Worm (Caenorhabditis elegans) whole organism, L2 larva: Measurements from ENCODE around the gene F13D12.5.
"Not testable (repeated sequence)": the region's sequence is repeated elsewhere in the genome, so short reads cannot be mapped to it uniquely, and the experiment has no call there.

Source experiments
- F13H6.1 ChIP-seq: sonication (generic microtip); optimal IDR thresholded peaks from 2 replicates; lab custom pipeline; 2016; ENCODE audit warnings: missing genetic modification characterization, missing compliant biosample characterization
- R02D3.7 ChIP-seq: fragments of 150-350 bp; optimal IDR thresholded peaks from 2 replicates; lab custom pipeline; 2014; ENCODE audit warnings: missing biosample characterization, missing genetic modification characterization
- elt-1 ChIP-seq: fragments of 150-350 bp; optimal IDR thresholded peaks from 2 replicates; lab custom pipeline; 2014; ENCODE audit warnings: missing biosample characterization, missing genetic modification characterization
- elt-3 ChIP-seq: sonication (generic microtip); optimal IDR thresholded peaks from 2 replicates; lab custom pipeline; 2017; ENCODE audit warnings: missing biosample characterization, missing genetic modification characterization
- fos-1 ChIP-seq: fragments of 150-350 bp; optimal IDR thresholded peaks from 2 replicates; lab custom pipeline; 2014; ENCODE audit warnings: missing biosample characterization, missing genetic modification characterization
- lin-39 ChIP-seq: fragments of 150-350 bp; optimal IDR thresholded peaks from 2 replicates; lab custom pipeline; 2014; ENCODE audit warnings: missing biosample characterization, missing genetic modification reagents, missing genetic modification characterization
- lsy-2 ChIP-seq, 2 experiments: fragments of 150-350 bp in 1 of 2; sonication (generic microtip) in 1 of 2; optimal IDR thresholded peaks; 2 replicates each; lab custom pipeline; 2014 to 2017; ENCODE audit warnings: missing biosample characterization in 2 of 2, missing genetic modification characterization in 2 of 2
- nhr-23 ChIP-seq: fragments of 150-350 bp; optimal IDR thresholded peaks from 2 replicates; lab custom pipeline; 2014; ENCODE audit warnings: missing biosample characterization, missing genetic modification reagents, missing genetic modification characterization
- nhr-237 ChIP-seq: fragments of 150-350 bp; optimal IDR thresholded peaks from 2 replicates; lab custom pipeline; 2014; ENCODE audit warnings: missing biosample characterization, missing genetic modification characterization
- nhr-25 ChIP-seq: fragments of 150-350 bp; sonication (generic microtip); optimal IDR thresholded peaks from 3 replicates; lab custom pipeline; 2014; ENCODE audit warnings: missing biosample characterization, missing genetic modification characterization
- nhr-77 ChIP-seq: fragments of 150-350 bp; optimal IDR thresholded peaks from 2 replicates; lab custom pipeline; 2014; ENCODE audit warnings: missing biosample characterization, missing genetic modification characterization
- unc-39 ChIP-seq: fragments of 150-350 bp; optimal IDR thresholded peaks from 2 replicates; lab custom pipeline; 2014; ENCODE audit warnings: missing biosample characterization, missing genetic modification characterization
- unc-62 ChIP-seq: fragments of 150-350 bp; optimal IDR thresholded peaks from 2 replicates; lab custom pipeline; 2014; ENCODE audit warnings: missing biosample characterization, missing genetic modification reagents, missing genetic modification characterization

ce11 chrII:11759277-11759676, 32.7 kb downstream of the F13D12.5 start, which contains the start of the genes F44E5.4 and F44E5.5:
- TF ChIP-seq R02D3.7 (tag; lab: Kevin White, UChicago) = peak; percentile 21
- peak; percentile 84 to 88 for TF ChIP-seq lsy-2 (tag; optimal IDR thresholded peaks at IDR 0.05; lab: Kevin White, UChicago)
- peak; percentile 71 for TF ChIP-seq unc-39 (tag; lab: Kevin White, UChicago)
- not testable (repeated sequence) for TF ChIP-seq elt-1; lin-39 (tag; lab: Kevin White, UChicago); nhr-237 (tag; lab: Kevin White, UChicago); nhr-77 (tag; lab: Kevin White, UChicago); nhr-23 (tag; lab: Kevin White, UChicago); elt-3 (tag; lab: Kevin White, UChicago)
- TF ChIP-seq nhr-25 (tag; lab: Kevin White, UChicago) = peak; percentile 87
- peak; percentile 32 for TF ChIP-seq fos-1 (tag; lab: Kevin White, UChicago)
- TF ChIP-seq unc-62 (GFP tag; lab: Kevin White, UChicago) = peak; percentile 18
- TF ChIP-seq F13H6.1 (tag; lab: Kevin White, UChicago) = peak; percentile 89
